Fruit fly (Drosophila melanogaster) whole organism, embryonic: ENCODE measurements around the gene Gycalpha99B.

Source experiments
- Atf3 ChIP-seq: fragments of 200-800 bp; sonication (Bioruptor generic); optimal IDR thresholded peaks from 3 replicates; lab custom pipeline; 2016; ENCODE audit warnings: missing biosample characterization, missing genetic modification characterization
- CG10267 ChIP-seq: fragments of 200-800 bp; sonication (Bioruptor generic); optimal IDR thresholded peaks from 2 replicates; lab custom pipeline; 2018; ENCODE audit warnings: missing biosample characterization, mild to moderate bottlenecking, missing genetic modification characterization, moderate library complexity
- CG10321 ChIP-seq: fragments of 200-800 bp; sonication (Bioruptor generic); IDR thresholded peaks from 2 replicates; pipeline ENCODE4 v1.3.6; 2022; ENCODE audit warnings: missing biosample characterization, missing genetic modification characterization
- CG10366 ChIP-seq: fragments of 200-800 bp; sonication (Bioruptor generic); IDR thresholded peaks from 2 replicates; pipeline ENCODE4 v1.3.6; 2022; ENCODE audit warnings: missing biosample characterization, missing genetic modification characterization
- CG11696 ChIP-seq: fragments of 200-800 bp; sonication (Bioruptor generic); IDR thresholded peaks from 2 replicates; pipeline ENCODE4 v1.3.6; 2022; ENCODE audit warnings: missing biosample characterization, missing genetic modification characterization
- CG12942 ChIP-seq: fragments of 200-800 bp; sonication (Bioruptor generic); optimal IDR thresholded peaks from 3 replicates; lab custom pipeline; 2016; ENCODE audit warnings: missing biosample characterization, missing genetic modification characterization
- CG13123 ChIP-seq: fragments of 200-800 bp; sonication (Bioruptor generic); optimal IDR thresholded peaks from 2 replicates; lab custom pipeline; 2016; ENCODE audit warnings: missing biosample characterization, missing genetic modification characterization
- CG14965 ChIP-seq: fragments of 200-800 bp; sonication (Bioruptor generic); optimal IDR thresholded peaks from 2 replicates; lab custom pipeline; 2016; ENCODE audit warnings: missing biosample characterization, missing genetic modification characterization, borderline replicate concordance
- CG15011 ChIP-seq: fragments of 200-800 bp; sonication (Bioruptor generic); optimal IDR thresholded peaks from 3 replicates; lab custom pipeline; 2018; ENCODE audit warnings: missing biosample characterization, mild to moderate bottlenecking, missing genetic modification characterization
- CG15601 ChIP-seq: fragments of 200-800 bp; sonication (Bioruptor generic); optimal IDR thresholded peaks from 3 replicates; lab custom pipeline; 2019; ENCODE audit warnings: missing biosample characterization, mild to moderate bottlenecking, missing genetic modification characterization, moderate library complexity
- CG17912 ChIP-seq: fragments of 200-800 bp; sonication (Bioruptor generic); optimal IDR thresholded peaks from 2 replicates; lab custom pipeline; 2018; ENCODE audit warnings: missing biosample characterization, mild to moderate bottlenecking, missing genetic modification characterization
- CG1832 ChIP-seq: fragments of 200-800 bp; sonication (Bioruptor generic); optimal IDR thresholded peaks from 2 replicates; lab custom pipeline; 2017; ENCODE audit warnings: missing biosample characterization, mild to moderate bottlenecking, missing genetic modification characterization, inconsistent platforms
- CG18599 ChIP-seq: fragments of 200-800 bp; sonication (Bioruptor generic); optimal IDR thresholded peaks from 3 replicates; lab custom pipeline; 2017; ENCODE audit warnings: missing biosample characterization, missing genetic modification characterization, mild to moderate bottlenecking, moderate library complexity, missing genetic modification reagents
- CG18619 ChIP-seq: fragments of 200-800 bp; sonication (Bioruptor generic); optimal IDR thresholded peaks from 3 replicates; lab custom pipeline; 2017; ENCODE audit warnings: missing biosample characterization, mild to moderate bottlenecking, missing genetic modification characterization
- CG2678 ChIP-seq: fragments of 200-800 bp; sonication (Bioruptor generic); optimal IDR thresholded peaks from 3 replicates; lab custom pipeline; 2019; ENCODE audit warnings: missing biosample characterization, mild to moderate bottlenecking, missing genetic modification characterization, moderate library complexity
- CG4360 ChIP-seq: fragments of 200-800 bp; sonication (Bioruptor generic); IDR thresholded peaks from 2 replicates; pipeline ENCODE4 v1.3.6; 2022; ENCODE audit warnings: missing biosample characterization, missing genetic modification characterization
- CG5180 ChIP-seq: fragments of 200-800 bp; sonication (Bioruptor generic); optimal IDR thresholded peaks from 3 replicates; lab custom pipeline; 2017; ENCODE audit warnings: missing biosample characterization, missing genetic modification characterization, mild to moderate bottlenecking, moderate library complexity, missing genetic modification reagents
- CG6654 ChIP-seq: fragments of 200-800 bp; sonication (Bioruptor generic); optimal IDR thresholded peaks from 2 replicates; lab custom pipeline; 2017; ENCODE audit warnings: missing biosample characterization, mild to moderate bottlenecking, missing genetic modification characterization
- CG7556 ChIP-seq: fragments of 200-800 bp; sonication (Bioruptor generic); optimal IDR thresholded peaks from 2 replicates; lab custom pipeline; 2017; ENCODE audit warnings: missing biosample characterization, mild to moderate bottlenecking, missing genetic modification characterization
- CG7839 ChIP-seq: fragments of 200-800 bp; sonication (Bioruptor generic); optimal IDR thresholded peaks from 3 replicates; lab custom pipeline; 2018; ENCODE audit warnings: missing biosample characterization, mild to moderate bottlenecking, missing genetic modification characterization, moderate library complexity
- CG9609 ChIP-seq: fragments of 200-800 bp; sonication (Bioruptor generic); optimal IDR thresholded peaks from 3 replicates; lab custom pipeline; 2016; ENCODE audit warnings: missing biosample characterization, missing genetic modification characterization
- CG9817 ChIP-seq: fragments of 200-800 bp; sonication (Bioruptor generic); optimal IDR thresholded peaks from 2 replicates; lab custom pipeline; 2018; ENCODE audit warnings: missing biosample characterization, mild to moderate bottlenecking, missing genetic modification characterization, moderate library complexity
- CG9932 ChIP-seq: fragments of 200-800 bp; sonication (Bioruptor generic); IDR thresholded peaks from 2 replicates; pipeline ENCODE4 v1.3.6; 2022; ENCODE audit warnings: missing biosample characterization, missing genetic modification characterization
- CrebB ChIP-seq: fragments of 200-800 bp; sonication (Bioruptor generic); optimal IDR thresholded peaks from 3 replicates; lab custom pipeline; 2018; ENCODE audit warnings: missing biosample characterization, mild to moderate bottlenecking, missing genetic modification characterization
- D19A ChIP-seq: fragments of 200-800 bp; optimal IDR thresholded peaks from 3 replicates; lab custom pipeline; 2019; ENCODE audit warnings: missing biosample characterization, mild to moderate bottlenecking, missing genetic modification characterization, moderate library complexity
- Deaf1 ChIP-seq: fragments of 200-800 bp; optimal IDR thresholded peaks from 3 replicates; lab custom pipeline; 2019; ENCODE audit warnings: missing biosample characterization, mild to moderate bottlenecking, missing genetic modification characterization, moderate library complexity
- Hey ChIP-seq: fragments of 200-800 bp; sonication (Bioruptor generic); optimal IDR thresholded peaks from 3 replicates; lab custom pipeline; 2018; ENCODE audit warnings: missing biosample characterization, mild to moderate bottlenecking, missing genetic modification characterization
- Hr51 ChIP-seq, 2 experiments: fragments of 200-800 bp; sonication (Bioruptor generic); optimal IDR thresholded peaks; 2 replicates in 1 of 2; 3 replicates in 1 of 2; lab custom pipeline; 2016 to 2018; ENCODE audit warnings: missing biosample characterization in 2 of 2, missing genetic modification characterization in 2 of 2, mild to moderate bottlenecking in 1 of 2, moderate library complexity in 1 of 2
- Nf-YB ChIP-seq: fragments of 200-800 bp; sonication (Bioruptor generic); optimal IDR thresholded peaks from 3 replicates; lab custom pipeline; 2019; ENCODE audit warnings: missing biosample characterization, mild to moderate bottlenecking, missing genetic modification characterization, moderate library complexity
- Nf-YC ChIP-seq: fragments of 200-800 bp; optimal IDR thresholded peaks from 3 replicates; lab custom pipeline; 2019; ENCODE audit warnings: missing biosample characterization, mild to moderate bottlenecking, missing genetic modification characterization, moderate library complexity
- Rx ChIP-seq: fragments of 200-800 bp; sonication (Bioruptor generic); IDR thresholded peaks from 2 replicates; pipeline ENCODE4 v1.3.6; 2022; ENCODE audit warnings: missing biosample characterization, missing genetic modification characterization
- Trl ChIP-seq, 3 experiments: fragments of >200 bp in 2 of 3; fragments of 200-800 bp in 1 of 3; sonication (Bioruptor generic) in 1 of 3; optimal IDR thresholded peaks; 2 replicates in 1 of 3; 3 replicates in 2 of 3; lab custom pipeline; 2016 to 2017; ENCODE audit warnings: missing biosample characterization in 1 of 3, missing genetic modification characterization in 1 of 3
- bsh ChIP-seq, 2 experiments: fragments of 200-800 bp; sonication (Bioruptor generic); optimal IDR thresholded peaks; 2 replicates each; lab custom pipeline; 2017 to 2018; ENCODE audit warnings: mild to moderate bottlenecking in 2 of 2, missing biosample characterization in 2 of 2, missing genetic modification characterization in 2 of 2, moderate library complexity in 1 of 2
- dan ChIP-seq: fragments of 200-800 bp; sonication (Bioruptor generic); IDR thresholded peaks from 2 replicates; pipeline ENCODE4 v1.3.6; 2022; ENCODE audit warnings: missing biosample characterization, missing genetic modification characterization
- dm ChIP-seq: fragments of 200-800 bp; sonication (Bioruptor generic); optimal IDR thresholded peaks from 3 replicates; lab custom pipeline; 2016; ENCODE audit warnings: missing biosample characterization, missing genetic modification characterization
- ewg ChIP-seq: fragments of 200-800 bp; sonication (Bioruptor generic); optimal IDR thresholded peaks from 3 replicates; lab custom pipeline; 2017; ENCODE audit warnings: mild to moderate bottlenecking, missing biosample characterization, missing genetic modification reagents, missing genetic modification characterization
- hb ChIP-seq: fragments of 200-800 bp; sonication (Bioruptor generic); IDR thresholded peaks from 3 replicates; pipeline ENCODE4 v1.3.6; 2022; ENCODE audit warnings: missing biosample characterization, missing genetic modification characterization; ENCODE audit not compliant: partially characterized antibody
- kah ChIP-seq: fragments of 200-800 bp; sonication (Bioruptor generic); optimal IDR thresholded peaks from 2 replicates; lab custom pipeline; 2018; ENCODE audit warnings: missing biosample characterization, mild to moderate bottlenecking, missing genetic modification characterization
- kay ChIP-seq: fragments of 200-800 bp; sonication (Bioruptor generic); optimal IDR thresholded peaks from 2 replicates; lab custom pipeline; 2016; ENCODE audit warnings: missing biosample characterization, missing genetic modification characterization
- mam ChIP-seq: fragments of 200-800 bp; sonication (Bioruptor generic); optimal IDR thresholded peaks from 3 replicates; lab custom pipeline; 2016; ENCODE audit warnings: missing biosample characterization, missing genetic modification characterization
- nom ChIP-seq: fragments of 200-800 bp; sonication (Bioruptor generic); optimal IDR thresholded peaks from 2 replicates; lab custom pipeline; 2017; ENCODE audit warnings: missing biosample characterization, missing genetic modification characterization, mild to moderate bottlenecking, moderate library complexity, missing genetic modification reagents
- oc ChIP-seq: fragments of 200-800 bp; sonication (Bioruptor generic); optimal IDR thresholded peaks from 2 replicates; lab custom pipeline; 2018; ENCODE audit warnings: missing biosample characterization, mild to moderate bottlenecking, missing genetic modification characterization, moderate library complexity
- phol ChIP-seq: fragments of 200-800 bp; sonication (Bioruptor generic); optimal IDR thresholded peaks from 3 replicates; lab custom pipeline; 2018; ENCODE audit warnings: missing biosample characterization, mild to moderate bottlenecking, missing genetic modification characterization, moderate library complexity
- psq ChIP-seq: fragments of 200-800 bp; sonication (Bioruptor generic); optimal IDR thresholded peaks from 2 replicates; lab custom pipeline; 2017; ENCODE audit warnings: missing biosample characterization, missing genetic modification characterization
- sens ChIP-seq: fragments of 200-800 bp; sonication (Bioruptor generic); peaks from one replicate; lab custom pipeline; 2016; ENCODE audit warnings: missing biosample characterization, missing genetic modification characterization
- sisA ChIP-seq: fragments of 200-800 bp; sonication (Bioruptor generic); IDR thresholded peaks from 2 replicates; pipeline ENCODE4 v1.3.6; 2022; ENCODE audit warnings: missing biosample characterization, missing genetic modification characterization
- slbo ChIP-seq: fragments of 200-800 bp; sonication (Bioruptor generic); IDR thresholded peaks from 2 replicates; pipeline ENCODE4 v1.3.6; 2022; ENCODE audit warnings: missing biosample characterization, missing genetic modification characterization
- sob ChIP-seq: fragments of 200-800 bp; sonication (Bioruptor generic); IDR thresholded peaks from 2 replicates; pipeline ENCODE4 v1.3.6; 2022; ENCODE audit warnings: missing biosample characterization, missing genetic modification characterization

Gene Gycalpha99B

dm6 chr3R:29705789-29706303 lies 23.5 kb downstream of the Gycalpha99B start (continued):
- TF ChIP-seq Trl (optimal IDR thresholded peaks at IDR 0.05; lab: Kevin White, UChicago) (no peak), Trl (GFP tag; optimal IDR thresholded peaks at IDR 0.05; lab: Kevin White, UChicago) (no peak), CG5180 (GFP tag; lab: Kevin White, UChicago) (no peak), phol (tag; lab: Kevin White, UChicago) (peak; percentile 12), hb (GFP tag; lab: Robert Waterston, UW) (no peak), CG14965 (no peak), CG10267 (peak; percentile 1), psq (GFP tag; lab: Kevin White, UChicago) (no peak), Hr51 (GFP tag; optimal IDR thresholded peaks at IDR 0.05; lab: Kevin White, UChicago) (peak in 1 of 2 experiments; percentile 60), CG7556 (peak; percentile 31), CG15011 (GFP tag; lab: Kevin White, UChicago) (no peak), kah (no peak), CG9817 (no peak), sisA (GFP tag; lab: Robert Waterston, UW) (peak; percentile 37; the same call in 1 of the 2 replicates), bsh (GFP tag; optimal IDR thresholded peaks at IDR 0.05; lab: Kevin White, UChicago) (peak in 1 of 2 experiments; percentile 51), Nf-YC (peak; percentile 55), CG7839 (tag; lab: Kevin White, UChicago) (peak; percentile 12), CG6654 (GFP tag; lab: Kevin White, UChicago) (no peak), CG18599 (GFP tag; lab: Kevin White, UChicago) (peak; percentile 31), dan (GFP tag; lab: Robert Waterston, UW) (no peak), Deaf1 (tag; lab: Kevin White, UChicago) (peak; percentile 22), CG13123 (GFP tag; lab: Kevin White, UChicago) (no peak), sob (GFP tag; lab: Robert Waterston, UW) (no peak)

dm6 chr3R:29707258-29707657 lies 25.0 kb downstream of the Gycalpha99B start:
- no peak for TF ChIP-seq CG18619 (GFP tag; lab: Kevin White, UChicago)
- TF ChIP-seq oc (tag; lab: Kevin White, UChicago) = peak; percentile 70
- TF ChIP-seq CG4360 (GFP tag; lab: Robert Waterston, UW) = peak; percentile 55; the same call in 1 of the 2 replicates
- peak; percentile 72 for TF ChIP-seq Hey (tag; lab: Kevin White, UChicago)
- no peak for TF ChIP-seq Atf3 (GFP tag; lab: Kevin White, UChicago)
- TF ChIP-seq, all 482 proteins: peak for 3

dm6 chr3R:29708322-29708721 lies 26.0 kb downstream of the Gycalpha99B start:
- TF ChIP-seq CrebB (no peak), kay (GFP tag; lab: Kevin White, UChicago) (no peak), phol (tag; lab: Kevin White, UChicago) (peak; percentile 7), CG11696 (GFP tag; lab: Robert Waterston, UW) (no peak), CG17912 (no peak), slbo (GFP tag; lab: Robert Waterston, UW) (no peak), CG9932 (GFP tag; lab: Robert Waterston, UW) (no peak), mam (no peak), CG10366 (no peak), nom (GFP tag; lab: Kevin White, UChicago) (no peak), CG10321 (GFP tag; lab: Robert Waterston, UW) (no peak), Rx (GFP tag; lab: Robert Waterston, UW) (no peak), CG15601 (tag; lab: Kevin White, UChicago) (no peak), CG12942 (GFP tag; lab: Kevin White, UChicago) (no peak), CG1832 (GFP tag; lab: Kevin White, UChicago) (peak; percentile 50), Nf-YC (peak; percentile 41), ewg (peak; percentile 27), D19A (tag; lab: Kevin White, UChicago) (no peak), sens (GFP tag; lab: Kevin White, UChicago) (peak; percentile 44), Nf-YB (GFP tag; lab: Kevin White, UChicago) (peak; percentile 9), CG9609 (GFP tag; lab: Kevin White, UChicago) (no peak), CG2678 (tag; lab: Kevin White, UChicago) (no peak), dm (no peak)
